Worm (Caenorhabditis elegans) whole organism, late embryonic: ENCODE measurements around the gene C37C3.2.

ENCODE experiments used
- C38D4.7 ChIP-seq: fragments of 200-800 bp; sonication (Bioruptor generic); optimal IDR thresholded peaks from 2 replicates; lab custom pipeline; 2018; ENCODE audit warnings: mild to moderate bottlenecking, missing genetic modification characterization, moderate library complexity, missing compliant biosample characterization
- F13H6.1 ChIP-seq: sonication (generic microtip); optimal IDR thresholded peaks from 2 replicates; lab custom pipeline; 2016; ENCODE audit warnings: missing genetic modification characterization, missing compliant biosample characterization
- K02D7.2 ChIP-seq: sonication (generic microtip); optimal IDR thresholded peaks from 2 replicates; lab custom pipeline; 2017; ENCODE audit warnings: mild to moderate bottlenecking, missing genetic modification characterization, missing compliant biosample characterization
- ceh-24 ChIP-seq: sonication (generic microtip); optimal IDR thresholded peaks from 2 replicates; lab custom pipeline; 2016; ENCODE audit warnings: mild to moderate bottlenecking, missing genetic modification characterization, missing compliant biosample characterization
- ceh-30 ChIP-seq: fragments of 150-350 bp; optimal IDR thresholded peaks from 2 replicates; lab custom pipeline; 2014; ENCODE audit warnings: missing biosample characterization, missing genetic modification characterization
- ceh-6 ChIP-seq: fragments of 200-800 bp; sonication (Bioruptor generic); optimal IDR thresholded peaks from 2 replicates; lab custom pipeline; 2018; ENCODE audit warnings: mild to moderate bottlenecking, missing genetic modification characterization, missing compliant biosample characterization
- elt-2 ChIP-seq: sonication (generic microtip); optimal IDR thresholded peaks from 2 replicates; lab custom pipeline; 2016; ENCODE audit warnings: missing genetic modification reagents, missing genetic modification characterization, missing compliant biosample characterization
- elt-4 ChIP-seq: sonication (generic microtip); optimal IDR thresholded peaks from 2 replicates; lab custom pipeline; 2016; ENCODE audit warnings: missing genetic modification characterization, missing compliant biosample characterization
- eyg-1 ChIP-seq: sonication (generic microtip); optimal IDR thresholded peaks from 2 replicates; lab custom pipeline; 2016; ENCODE audit warnings: missing genotype, missing genetic modification characterization, missing compliant biosample characterization
- fkh-6 ChIP-seq: sonication (generic microtip); optimal IDR thresholded peaks from 2 replicates; lab custom pipeline; 2016; ENCODE audit warnings: missing genetic modification characterization, missing compliant biosample characterization
- gmeb-2 ChIP-seq: sonication (generic microtip); optimal IDR thresholded peaks from 2 replicates; lab custom pipeline; 2016; ENCODE audit warnings: missing genetic modification characterization, inconsistent platforms, missing compliant biosample characterization
- hlh-13 ChIP-seq: fragments of 200-800 bp; sonication (Bioruptor generic); optimal IDR thresholded peaks from 2 replicates; lab custom pipeline; 2018; ENCODE audit warnings: mild to moderate bottlenecking, missing genetic modification characterization, missing compliant biosample characterization
- hlh-15 ChIP-seq: sonication (generic microtip); optimal IDR thresholded peaks from 2 replicates; lab custom pipeline; 2016; ENCODE audit warnings: missing genetic modification characterization, missing compliant biosample characterization
- hlh-30 ChIP-seq: sonication (generic microtip); optimal IDR thresholded peaks from 2 replicates; lab custom pipeline; 2017; ENCODE audit warnings: antibody characterized with exemption, missing genetic modification characterization, missing compliant biosample characterization; ENCODE audit not compliant: insufficient read depth
- hlh-6 ChIP-seq: sonication (generic microtip); optimal IDR thresholded peaks from 2 replicates; lab custom pipeline; 2016; ENCODE audit warnings: missing genotype, missing genetic modification characterization, missing compliant biosample characterization
- hlh-8 ChIP-seq: sonication (generic microtip); optimal IDR thresholded peaks from 2 replicates; lab custom pipeline; 2016; ENCODE audit warnings: missing genotype, missing genetic modification characterization, missing compliant biosample characterization
- lim-6 ChIP-seq: sonication (generic microtip); optimal IDR thresholded peaks from 2 replicates; lab custom pipeline; 2016; ENCODE audit warnings: missing genetic modification characterization, missing compliant biosample characterization
- mec-3 ChIP-seq: sonication (generic microtip); optimal IDR thresholded peaks from 2 replicates; lab custom pipeline; 2016; ENCODE audit warnings: borderline replicate concordance, missing genetic modification characterization, missing compliant biosample characterization
- nhr-11 ChIP-seq: fragments of 150-350 bp; optimal IDR thresholded peaks from 2 replicates; lab custom pipeline; 2014; ENCODE audit warnings: missing biosample characterization, missing genetic modification characterization
- odd-2 ChIP-seq: sonication (generic microtip); optimal IDR thresholded peaks from 2 replicates; lab custom pipeline; 2017; ENCODE audit warnings: antibody characterized with exemption, mild to moderate bottlenecking, missing genetic modification characterization, missing compliant biosample characterization
- pag-3 ChIP-seq: sonication (generic microtip); optimal IDR thresholded peaks from 2 replicates; lab custom pipeline; 2016; ENCODE audit warnings: missing compliant biosample characterization, missing genetic modification characterization, borderline replicate concordance
- pat-9 ChIP-seq: fragments of 200-800 bp; sonication (Bioruptor generic); optimal IDR thresholded peaks from 2 replicates; lab custom pipeline; 2018; ENCODE audit warnings: mild to moderate bottlenecking, missing genetic modification characterization, moderate library complexity, missing compliant biosample characterization
- pha-2 ChIP-seq: sonication (generic microtip); optimal IDR thresholded peaks from 2 replicates; lab custom pipeline; 2017; ENCODE audit warnings: mild to moderate bottlenecking, missing genetic modification characterization, missing compliant biosample characterization
- rnt-1 ChIP-seq: sonication (generic microtip); optimal IDR thresholded peaks from 2 replicates; lab custom pipeline; 2016; ENCODE audit warnings: missing genetic modification characterization, missing compliant biosample characterization
- sdc-2 ChIP-seq: sonication (generic microtip); optimal IDR thresholded peaks from 2 replicates; lab custom pipeline; 2016; ENCODE audit warnings: missing genotype, missing genetic modification characterization, missing compliant biosample characterization
- sox-4 ChIP-seq: sonication (generic microtip); optimal IDR thresholded peaks from 2 replicates; lab custom pipeline; 2017; ENCODE audit warnings: mild to moderate bottlenecking, missing genetic modification characterization, inconsistent platforms, missing compliant biosample characterization
- ttx-3 ChIP-seq: sonication (generic microtip); optimal IDR thresholded peaks from 2 replicates; lab custom pipeline; 2016; ENCODE audit warnings: missing genetic modification reagents, missing genetic modification characterization, missing compliant biosample characterization
- unc-42 ChIP-seq: sonication (generic microtip); optimal IDR thresholded peaks from 2 replicates; lab custom pipeline; 2016; ENCODE audit warnings: missing genotype, missing genetic modification characterization, missing compliant biosample characterization
- unc-55 ChIP-seq: sonication (generic microtip); optimal IDR thresholded peaks from 2 replicates; lab custom pipeline; 2017; ENCODE audit warnings: missing biosample characterization, missing genetic modification reagents, missing genetic modification characterization
- unc-86 ChIP-seq: sonication (generic microtip); optimal IDR thresholded peaks from 2 replicates; lab custom pipeline; 2016; ENCODE audit warnings: missing genetic modification characterization, missing compliant biosample characterization
- zip-5 ChIP-seq: sonication (generic microtip); optimal IDR thresholded peaks from 2 replicates; lab custom pipeline; 2016; ENCODE audit warnings: missing genetic modification characterization, missing compliant biosample characterization

The C37C3.2 gene

DNA sequence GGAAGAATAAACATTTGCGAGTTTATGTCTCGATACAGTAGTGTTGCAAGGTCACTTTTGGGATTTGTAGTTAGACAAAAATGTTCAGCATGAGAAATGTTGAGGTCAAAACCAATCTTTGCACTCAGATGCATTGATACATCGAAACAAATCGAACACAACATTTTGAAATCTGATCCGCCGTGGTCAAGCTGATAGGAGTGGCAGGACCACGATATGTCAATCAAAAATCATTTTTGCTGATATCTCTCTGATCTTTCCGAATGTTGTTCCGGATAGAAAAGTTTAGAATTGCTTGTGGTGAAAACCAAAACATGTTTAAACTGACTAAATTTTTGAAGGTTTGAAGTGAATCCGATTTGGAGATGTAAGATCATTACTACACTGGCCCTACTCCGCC lies 29.9 kb upstream of the C37C3.2 start:
- TF ChIP-seq unc-55 (GFP tag; lab: Kevin White, UChicago) (peak; percentile 58), elt-2 (tag; lab: Kevin White, UChicago) (no peak), K02D7.2 (tag; lab: Kevin White, UChicago) (no peak), pha-2 (tag; lab: Kevin White, UChicago) (no peak), ceh-30 (tag; lab: Kevin White, UChicago) (no peak), elt-4 (tag; lab: Kevin White, UChicago) (no peak), sox-4 (tag; lab: Kevin White, UChicago) (no peak), zip-5 (tag; lab: Kevin White, UChicago) (no peak), hlh-6 (tag; lab: Kevin White, UChicago) (no peak)
- TF ChIP-seq, all 69 proteins: peak for 1

DNA sequence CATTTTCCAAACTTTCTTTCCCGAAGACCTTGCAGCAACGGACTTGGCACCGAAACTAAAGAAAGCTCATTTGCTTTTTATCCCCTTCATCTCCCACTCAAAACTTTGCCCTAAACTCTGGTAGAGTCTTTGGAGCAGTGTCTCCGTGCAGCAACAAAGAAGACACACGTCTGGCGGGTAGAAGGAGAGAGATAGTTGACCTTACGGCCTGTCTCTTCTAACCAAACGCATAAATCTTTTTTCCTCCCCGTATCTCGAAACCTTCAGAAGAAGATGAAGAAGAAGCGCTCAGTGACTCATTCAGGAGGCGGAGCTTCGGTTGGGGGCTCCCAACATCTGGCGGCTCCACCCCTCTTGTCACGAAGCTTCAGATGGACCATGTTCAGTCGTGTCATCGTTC lies 29.4 kb upstream of the C37C3.2 start:
- TF ChIP-seq hlh-8 (tag; lab: Kevin White, UChicago): peak; percentile 64
- peak; percentile 3 for TF ChIP-seq unc-55 (GFP tag; lab: Kevin White, UChicago)
- TF ChIP-seq hlh-13 (GFP tag; lab: Kevin White, UChicago): no peak
- no peak for TF ChIP-seq hlh-15
- no peak for TF ChIP-seq fkh-6 (tag; lab: Kevin White, UChicago)
- no peak for TF ChIP-seq odd-2 (tag; lab: Kevin White, UChicago)
- no peak for TF ChIP-seq C38D4.7

DNA sequence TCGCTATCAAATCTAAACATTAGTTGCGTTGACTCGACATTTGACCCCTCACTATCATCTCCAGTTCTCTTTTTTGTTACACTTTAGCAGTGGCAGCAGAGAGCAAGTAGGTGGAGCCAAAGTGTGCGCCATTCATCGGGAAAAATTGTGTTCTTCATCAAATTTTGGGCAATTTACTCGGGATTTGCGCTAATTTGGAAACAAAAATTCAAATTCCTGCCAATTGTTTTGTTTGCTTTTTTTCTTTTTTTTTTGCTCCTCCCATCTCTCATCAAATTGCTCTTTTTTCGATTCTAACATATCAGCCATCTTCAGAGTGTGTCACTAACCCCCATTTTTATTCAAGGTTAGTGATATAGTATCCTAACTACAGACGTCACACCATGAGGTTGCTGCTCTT lies 28.8 kb upstream of the C37C3.2 start, which contains the start of gene mig-6:
TSS of gene mig-6 (plus strand) at position 301 of the 400 bp plus-strand sequence.
- TF ChIP-seq unc-86 (tag; lab: Kevin White, UChicago) (no peak), hlh-30 (tag; lab: Kevin White, UChicago) (no peak), pha-2 (tag; lab: Kevin White, UChicago) (no peak), ceh-6 (GFP tag; lab: Kevin White, UChicago) (no peak), unc-42 (tag; lab: Kevin White, UChicago) (no peak), F13H6.1 (no peak), pag-3 (tag; lab: Kevin White, UChicago) (no peak), zip-5 (tag; lab: Kevin White, UChicago) (no peak), rnt-1 (tag; lab: Kevin White, UChicago) (no peak), ceh-24 (tag; lab: Kevin White, UChicago) (no peak), eyg-1 (no peak), ceh-30 (tag; lab: Kevin White, UChicago) (no peak), ttx-3 (no peak), odd-2 (tag; lab: Kevin White, UChicago) (no peak)
- TF ChIP-seq, all 69 proteins: peak for 0

DNA sequence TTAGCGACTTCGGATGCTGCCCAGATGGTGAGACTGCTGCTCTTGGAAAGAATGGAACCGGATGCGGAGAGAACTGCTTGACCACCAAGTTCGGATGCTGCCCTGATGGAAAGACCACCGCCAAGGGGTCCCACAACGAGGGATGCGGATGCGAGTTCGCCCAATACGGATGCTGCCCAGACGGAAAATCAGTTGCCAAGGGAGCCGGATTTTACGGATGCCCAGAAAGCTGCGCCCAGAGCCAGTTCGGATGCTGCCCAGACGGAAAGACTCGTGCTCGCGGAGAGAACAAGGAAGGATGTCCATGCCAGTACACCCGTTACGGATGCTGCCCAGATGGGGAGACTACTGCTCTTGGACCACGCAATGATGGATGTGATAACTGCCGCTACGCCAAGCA lies 24.8 kb upstream of the C37C3.2 start:
- TF ChIP-seq sox-4 (tag; lab: Kevin White, UChicago) (no peak), gmeb-2 (no peak)

DNA sequence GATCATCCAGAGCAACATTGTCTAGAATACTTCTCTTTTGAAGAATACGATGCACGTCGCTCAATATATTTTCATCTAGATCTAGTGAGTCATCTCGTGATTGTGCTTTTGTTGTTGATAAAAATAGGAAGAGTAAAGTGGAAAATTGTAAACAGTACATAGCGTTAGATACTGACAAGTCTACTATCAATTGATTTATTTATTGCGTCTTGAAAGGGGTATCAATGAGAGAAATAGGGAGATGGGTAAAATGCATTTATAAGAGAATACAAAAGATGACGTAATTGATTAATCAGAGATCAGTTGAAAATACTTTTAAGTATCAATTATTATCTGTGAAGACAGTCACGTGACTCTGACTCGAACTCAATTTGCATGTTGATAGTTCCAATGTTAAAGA lies 18.8 kb upstream of the C37C3.2 start, which contains the start of gene txt-5:
TSS of gene txt-5 (minus strand) at position 224 of the 400 bp plus-strand sequence.
- TF ChIP-seq hlh-30 (tag; lab: Kevin White, UChicago): peak; percentile 39
- no peak for TF ChIP-seq nhr-11 (tag; lab: Kevin White, UChicago)
- no peak for TF ChIP-seq ceh-6 (GFP tag; lab: Kevin White, UChicago)

DNA sequence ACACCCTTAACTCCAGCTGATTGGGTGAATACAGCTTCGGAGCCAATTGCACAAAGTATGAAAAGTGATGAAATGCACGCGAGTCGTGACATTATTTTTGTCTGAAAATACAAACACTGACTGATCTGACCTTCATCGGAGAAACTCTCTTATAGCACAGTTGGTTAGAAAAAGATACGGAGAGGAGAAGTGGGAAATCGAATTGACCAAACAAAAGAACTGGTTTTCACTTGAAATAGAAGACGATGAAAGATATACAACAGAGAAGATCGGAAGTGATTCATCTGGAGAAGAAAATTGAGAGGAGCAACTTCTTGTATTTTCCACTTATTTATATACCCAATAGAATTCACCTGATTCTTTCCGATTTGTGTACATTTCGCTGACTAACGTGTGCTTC lies 17.9 kb upstream of the C37C3.2 start, which contains the start of gene ttr-33:
TSS of gene ttr-33 (minus strand) at position 101 of the 400 bp plus-strand sequence.
- TF ChIP-seq ceh-30 (tag; lab: Kevin White, UChicago): no peak
- no peak for TF ChIP-seq C38D4.7
- no peak for TF ChIP-seq lim-6 (tag; lab: Kevin White, UChicago)
- TF ChIP-seq hlh-13 (GFP tag; lab: Kevin White, UChicago): no peak
- no peak for TF ChIP-seq pat-9 (tag; lab: Kevin White, UChicago)
- no peak for TF ChIP-seq nhr-11 (tag; lab: Kevin White, UChicago)
- TF ChIP-seq mec-3 (tag; lab: Kevin White, UChicago): no peak
- no peak for TF ChIP-seq ceh-24 (tag; lab: Kevin White, UChicago)
- TF ChIP-seq sdc-2 (tag; lab: Kevin White, UChicago): no peak
